Worm (Caenorhabditis elegans) whole organism, late embryonic: ENCODE measurements around the gene F44G4.7.

Source experiments
- K09A11.1 ChIP-seq: sonication (generic microtip); optimal IDR thresholded peaks from 2 replicates; lab custom pipeline; 2017; ENCODE audit warnings: antibody characterized with exemption, mild to moderate bottlenecking, missing genetic modification characterization, missing compliant biosample characterization; ENCODE audit not compliant: insufficient read depth
- hlh-15 ChIP-seq: sonication (generic microtip); optimal IDR thresholded peaks from 2 replicates; lab custom pipeline; 2016; ENCODE audit warnings: missing genetic modification characterization, missing compliant biosample characterization
- pha-4 ChIP-seq: fragments of 150-350 bp; optimal IDR thresholded peaks from 2 replicates; lab custom pipeline; 2018; ENCODE audit warnings: missing biosample characterization, missing genetic modification reagents, missing genetic modification characterization
- tbx-2 ChIP-seq: sonication (generic microtip); optimal IDR thresholded peaks from 2 replicates; lab custom pipeline; 2016; ENCODE audit warnings: missing genetic modification characterization, missing compliant biosample characterization
- unc-42 ChIP-seq: sonication (generic microtip); optimal IDR thresholded peaks from 2 replicates; lab custom pipeline; 2016; ENCODE audit warnings: missing genotype, missing genetic modification characterization, missing compliant biosample characterization

DNA sequence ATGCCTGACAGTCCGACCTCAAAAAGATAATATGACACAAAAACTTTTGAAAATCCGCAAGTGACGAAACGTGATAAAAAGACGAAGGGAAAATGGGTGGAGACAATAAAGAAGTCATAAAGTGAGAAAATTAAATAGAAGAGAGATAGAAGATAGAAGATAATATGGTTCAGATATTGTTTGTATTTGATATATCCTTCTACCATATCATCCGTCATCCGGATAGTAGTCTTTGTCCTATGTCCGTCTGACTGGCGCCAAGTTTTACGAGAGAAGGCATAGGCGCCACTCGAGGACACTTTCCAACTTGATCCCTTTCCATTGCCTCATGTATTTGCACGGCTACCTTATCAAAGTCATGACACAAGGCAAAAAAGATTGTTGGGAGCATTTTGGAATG is 26.9 kb upstream of the F44G4.7 start:
- TF ChIP-seq K09A11.1 (tag; lab: Kevin White, UChicago) (no peak), hlh-15 (tag; lab: Kevin White, UChicago) (no peak), unc-42 (no peak), tbx-2 (no peak), pha-4 (tag; lab: Kevin White, UChicago) (no peak)
